Worm (Caenorhabditis elegans) whole organism, L2 larva: Measurements from ENCODE around the gene srh-122.

Experiments used
- ZK546.5 ChIP-seq: sonication (generic microtip); optimal IDR thresholded peaks from 2 replicates; lab custom pipeline; 2017; ENCODE audit warnings: missing biosample characterization, missing genetic modification characterization
- aly-2 ChIP-seq: fragments of 150-350 bp; optimal IDR thresholded peaks from 2 replicates; lab custom pipeline; 2014; ENCODE audit warnings: missing biosample characterization, missing genetic modification characterization
- egl-27 ChIP-seq: sonication (generic microtip); optimal IDR thresholded peaks from 3 replicates; lab custom pipeline; 2017; ENCODE audit warnings: missing biosample characterization, missing genetic modification reagents, missing genetic modification characterization
- elt-1 ChIP-seq: fragments of 150-350 bp; optimal IDR thresholded peaks from 2 replicates; lab custom pipeline; 2014; ENCODE audit warnings: missing biosample characterization, missing genetic modification characterization
- elt-3 ChIP-seq: sonication (generic microtip); optimal IDR thresholded peaks from 2 replicates; lab custom pipeline; 2017; ENCODE audit warnings: missing biosample characterization, missing genetic modification characterization
- lin-39 ChIP-seq: fragments of 150-350 bp; optimal IDR thresholded peaks from 2 replicates; lab custom pipeline; 2014; ENCODE audit warnings: missing biosample characterization, missing genetic modification reagents, missing genetic modification characterization
- mab-5 ChIP-seq: fragments of 150-350 bp; optimal IDR thresholded peaks from 2 replicates; lab custom pipeline; 2014; ENCODE audit warnings: missing biosample characterization, missing genetic modification characterization
- mdl-1 ChIP-seq, 2 experiments: fragments of 150-350 bp in 1 of 2; sonication (generic microtip) in 1 of 2; optimal IDR thresholded peaks; 2 replicates each; lab custom pipeline; 2017; ENCODE audit warnings: missing biosample characterization in 2 of 2, missing genetic modification characterization in 2 of 2
- nhr-23 ChIP-seq: fragments of 150-350 bp; optimal IDR thresholded peaks from 2 replicates; lab custom pipeline; 2014; ENCODE audit warnings: missing biosample characterization, missing genetic modification reagents, missing genetic modification characterization
- nhr-77 ChIP-seq: fragments of 150-350 bp; optimal IDR thresholded peaks from 2 replicates; lab custom pipeline; 2014; ENCODE audit warnings: missing biosample characterization, missing genetic modification characterization
- snpc-4 ChIP-seq: fragments of 150-350 bp; optimal IDR thresholded peaks from 2 replicates; lab custom pipeline; 2014; ENCODE audit warnings: missing biosample characterization, missing genetic modification characterization
- unc-39 ChIP-seq: fragments of 150-350 bp; optimal IDR thresholded peaks from 2 replicates; lab custom pipeline; 2014; ENCODE audit warnings: missing biosample characterization, missing genetic modification characterization
- ztf-11 ChIP-seq: sonication (generic microtip); optimal IDR thresholded peaks from 2 replicates; lab custom pipeline; 2017; ENCODE audit warnings: missing biosample characterization, missing genetic modification characterization

DNA sequence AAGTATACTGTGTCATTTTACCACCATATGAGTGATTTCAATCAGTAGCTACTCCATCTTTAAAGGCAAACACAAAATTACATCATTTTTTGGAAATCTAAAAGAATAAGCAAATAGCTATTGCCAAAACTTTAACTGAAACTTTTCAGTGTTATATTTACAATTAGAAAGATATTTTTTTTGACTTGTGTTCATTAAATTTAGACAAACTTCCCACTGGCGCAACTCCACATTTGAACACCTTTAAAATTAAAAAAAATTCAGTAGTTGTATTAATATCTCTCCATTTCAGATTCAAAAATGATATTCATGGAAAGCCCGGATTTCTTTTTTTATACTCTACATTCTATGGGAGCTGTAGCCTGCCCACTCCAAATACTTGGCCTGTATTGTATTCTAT, 36.0 kb upstream of the srh-122 start, which contains the start of gene srh-264:
- TF ChIP-seq nhr-77 (no peak), mdl-1 (tag; optimal IDR thresholded peaks at IDR 0.05; lab: Kevin White, UChicago) (no peak), unc-39 (tag; lab: Kevin White, UChicago) (no peak), elt-3 (tag; lab: Kevin White, UChicago) (no peak), mab-5 (tag; lab: Kevin White, UChicago) (no peak), aly-2 (tag; lab: Kevin White, UChicago) (no peak), elt-1 (no peak), egl-27 (tag; lab: Kevin White, UChicago) (no peak), ztf-11 (tag; lab: Kevin White, UChicago) (no peak), nhr-23 (tag; lab: Kevin White, UChicago) (no peak), ZK546.5 (tag; lab: Kevin White, UChicago) (no peak), lin-39 (tag; lab: Kevin White, UChicago) (no peak), snpc-4 (tag; lab: Kevin White, UChicago) (no peak)
